Fruit fly (Drosophila melanogaster) whole organism: Measurements from ENCODE around the gene CG15209.

Experiments
- CG8478 ChIP-seq: fragments of >200 bp; optimal IDR thresholded peaks from 2 replicates; lab custom pipeline; 2018; ENCODE audit warnings: inconsistent platforms
- Dll ChIP-seq: fragments of >200 bp; optimal IDR thresholded peaks from 2 replicates; lab custom pipeline; 2017
- EcR ChIP-seq, 2 experiments: fragments of >200 bp; optimal IDR thresholded peaks; 2 replicates each; lab custom pipeline; 2017; ENCODE audit warnings: missing biosample characterization in 2 of 2, missing genetic modification characterization in 2 of 2, missing genetic modification reagents in 2 of 2
- pan ChIP-seq: fragments of >200 bp; optimal IDR thresholded peaks from 2 replicates; lab custom pipeline; 2017
- psq ChIP-seq: fragments of >200 bp; optimal IDR thresholded peaks from 2 replicates; lab custom pipeline; 2017
- usp ChIP-seq: fragments of >200 bp; optimal IDR thresholded peaks from 2 replicates; lab custom pipeline; 2017; ENCODE audit warnings: missing biosample characterization, missing genetic modification characterization, mixed read lengths

Gene CG15209

DNA sequence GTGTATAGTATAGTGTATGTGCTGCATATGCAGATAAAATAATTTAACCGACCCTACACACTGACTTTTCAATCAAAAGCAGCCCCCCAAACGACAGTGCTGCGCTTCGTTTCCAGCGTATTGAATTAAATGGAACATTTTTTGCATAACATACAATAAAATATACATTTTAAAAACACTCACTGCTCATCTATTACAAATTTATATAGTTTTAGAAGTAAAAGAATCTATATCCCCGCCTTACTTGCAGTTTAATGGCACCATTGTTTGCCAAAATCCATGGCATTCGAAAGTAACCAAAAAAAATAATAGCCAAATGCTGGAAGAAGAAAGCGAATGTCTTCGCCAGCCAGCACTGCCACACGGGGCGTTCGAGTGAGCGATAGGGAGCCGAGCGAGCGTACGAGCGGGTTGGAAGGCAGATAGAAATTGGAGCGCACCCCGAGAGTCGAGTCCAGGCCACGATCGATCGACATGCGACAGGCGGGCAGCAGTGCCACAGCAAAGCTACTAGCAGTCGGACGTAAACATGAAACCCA lies at the start of gene CG15209:
Gene CG15209 (plus strand): TSS at position 489 of the 539 bp plus-strand sequence.
- TF ChIP-seq pan (no peak), Dll (lab: Kevin White, UChicago) (no peak), EcR (GFP tag; optimal IDR thresholded peaks at IDR 0.05; lab: Kevin White, UChicago) (no peak), CG8478 (lab: Kevin White, UChicago) (no peak), usp (GFP tag; lab: Kevin White, UChicago) (no peak), psq (lab: Kevin White, UChicago) (no peak)

DNA sequence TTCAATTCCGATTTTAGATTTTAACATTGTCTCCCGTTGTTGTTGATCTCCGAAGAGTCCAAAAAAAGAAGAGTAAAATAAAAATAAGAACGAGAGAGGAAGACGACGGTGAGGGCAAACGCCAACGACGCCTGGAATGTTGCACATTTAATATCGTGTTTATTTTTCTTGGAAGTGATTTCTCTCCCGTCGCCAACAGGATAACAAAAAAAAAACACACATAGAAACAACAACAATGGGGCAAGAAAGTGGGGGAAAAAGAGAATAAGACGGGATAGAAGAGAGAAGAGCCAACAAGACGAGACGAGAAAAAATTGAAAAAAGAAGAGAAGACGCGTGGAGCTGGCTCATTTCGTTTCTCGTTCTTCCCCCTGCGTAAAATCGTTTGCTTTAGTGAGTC lies 41.0 kb upstream of the CG15209 start:
- TF ChIP-seq pan: no peak
- TF ChIP-seq usp (GFP tag; lab: Kevin White, UChicago): no peak
- no peak for TF ChIP-seq EcR (GFP tag; optimal IDR thresholded peaks at IDR 0.05; lab: Kevin White, UChicago)
- no peak for TF ChIP-seq Dll (lab: Kevin White, UChicago)
- no peak for TF ChIP-seq psq (lab: Kevin White, UChicago)
- TF ChIP-seq CG8478 (lab: Kevin White, UChicago): no peak

DNA sequence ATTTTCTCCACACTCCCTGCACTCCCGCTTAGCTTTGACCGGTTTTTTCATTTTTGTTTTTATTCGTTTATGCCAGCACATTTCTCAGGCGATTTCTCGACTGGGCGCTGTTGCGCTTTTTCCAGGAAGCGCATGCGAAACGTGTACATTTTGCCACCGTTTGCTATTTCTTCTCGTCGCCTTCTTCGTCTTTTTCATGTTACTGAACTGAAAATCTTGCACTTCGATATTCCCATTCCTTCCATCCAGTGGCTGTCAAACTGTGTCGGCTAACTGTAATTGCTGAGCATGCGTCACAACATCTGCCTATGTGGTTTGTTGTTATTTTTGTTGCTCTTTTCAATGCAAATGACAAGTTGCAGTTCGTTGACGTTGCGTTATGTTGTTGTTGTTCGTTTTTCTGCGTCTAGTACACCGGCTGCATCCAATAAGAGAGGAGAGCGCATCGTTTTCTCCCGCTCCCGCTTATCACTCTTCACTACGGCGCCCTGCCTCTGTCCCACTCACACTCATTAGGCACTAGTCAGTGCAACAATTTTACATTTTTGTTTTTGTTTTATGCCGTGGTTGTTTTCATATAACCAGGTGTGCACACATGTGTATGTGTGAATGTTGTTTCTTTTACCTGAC lies 40.1 kb upstream of the CG15209 start:
- TF ChIP-seq EcR (GFP tag; optimal IDR thresholded peaks at IDR 0.05; lab: Kevin White, UChicago) (peak in 1 of 2 experiments; percentile 93), psq (lab: Kevin White, UChicago) (no peak)

DNA sequence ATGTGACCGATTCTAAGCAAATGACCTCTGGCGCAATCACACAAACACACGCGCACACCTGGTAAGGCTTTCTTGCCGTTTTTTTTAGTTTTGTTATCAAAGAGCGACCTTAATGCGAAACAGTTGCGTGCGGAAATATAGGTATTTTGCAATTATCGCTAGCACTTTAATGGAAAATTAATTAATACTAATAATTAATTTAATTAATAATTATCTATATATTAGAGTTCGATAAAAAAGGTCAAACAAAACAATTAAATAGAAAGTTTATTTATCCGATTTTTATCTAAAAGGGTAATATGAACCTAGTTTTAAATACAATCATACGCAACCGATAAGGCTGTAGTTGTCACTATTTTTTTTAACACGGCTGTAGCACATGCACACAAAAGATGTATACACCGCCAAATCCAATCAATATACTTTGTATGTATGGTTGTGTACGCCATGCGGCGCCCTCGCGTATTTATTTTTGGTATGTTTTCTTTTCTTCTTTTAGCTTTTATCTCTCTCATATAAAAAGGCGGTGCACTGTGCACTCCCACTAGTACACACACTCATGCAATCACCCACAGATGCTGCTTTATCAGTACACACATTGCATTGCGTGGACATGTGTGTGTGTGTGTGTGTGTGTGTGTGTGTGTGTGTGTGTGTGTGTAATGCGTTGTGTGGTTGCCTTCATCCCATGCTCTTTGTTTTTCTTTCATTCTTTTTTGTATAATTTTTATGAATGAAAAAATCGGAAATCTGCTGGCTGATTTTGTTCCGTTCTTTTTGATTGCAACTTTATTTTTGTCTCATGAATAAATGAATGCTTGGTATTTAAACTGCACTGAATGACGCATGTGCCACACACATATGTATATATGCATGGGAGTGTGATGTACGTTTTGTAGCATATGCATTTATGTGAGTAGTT lies 39.3 kb upstream of the CG15209 start:
- TF ChIP-seq EcR (GFP tag; optimal IDR thresholded peaks at IDR 0.05; lab: Kevin White, UChicago): no peak
- TF ChIP-seq usp (GFP tag; lab: Kevin White, UChicago): no peak
- no peak for TF ChIP-seq Dll (lab: Kevin White, UChicago)
- TF ChIP-seq CG8478 (lab: Kevin White, UChicago): no peak

DNA sequence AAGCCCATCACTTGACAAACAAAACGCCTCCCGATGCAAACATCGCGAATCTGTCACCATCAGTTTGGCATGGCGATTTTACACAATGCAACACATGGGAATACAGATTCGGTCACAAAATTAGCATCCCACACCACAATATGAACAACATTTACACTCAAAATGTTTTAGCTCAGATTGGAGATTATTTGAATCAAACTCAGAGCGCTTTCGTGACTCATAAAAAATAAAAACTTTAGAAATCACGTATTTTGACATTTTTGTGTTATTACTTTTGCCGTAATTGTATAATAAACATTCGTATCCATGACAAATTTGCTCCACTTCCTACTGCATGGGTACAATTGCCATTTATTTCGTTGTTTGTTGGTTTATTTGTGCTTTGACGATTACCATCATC lies 38.0 kb upstream of the CG15209 start:
- no peak for TF ChIP-seq usp (GFP tag; lab: Kevin White, UChicago)
- no peak for TF ChIP-seq pan
- no peak for TF ChIP-seq CG8478 (lab: Kevin White, UChicago)
- TF ChIP-seq Dll (lab: Kevin White, UChicago): no peak
- TF ChIP-seq EcR (GFP tag; optimal IDR thresholded peaks at IDR 0.05; lab: Kevin White, UChicago): no peak
- TF ChIP-seq psq (lab: Kevin White, UChicago): no peak

DNA sequence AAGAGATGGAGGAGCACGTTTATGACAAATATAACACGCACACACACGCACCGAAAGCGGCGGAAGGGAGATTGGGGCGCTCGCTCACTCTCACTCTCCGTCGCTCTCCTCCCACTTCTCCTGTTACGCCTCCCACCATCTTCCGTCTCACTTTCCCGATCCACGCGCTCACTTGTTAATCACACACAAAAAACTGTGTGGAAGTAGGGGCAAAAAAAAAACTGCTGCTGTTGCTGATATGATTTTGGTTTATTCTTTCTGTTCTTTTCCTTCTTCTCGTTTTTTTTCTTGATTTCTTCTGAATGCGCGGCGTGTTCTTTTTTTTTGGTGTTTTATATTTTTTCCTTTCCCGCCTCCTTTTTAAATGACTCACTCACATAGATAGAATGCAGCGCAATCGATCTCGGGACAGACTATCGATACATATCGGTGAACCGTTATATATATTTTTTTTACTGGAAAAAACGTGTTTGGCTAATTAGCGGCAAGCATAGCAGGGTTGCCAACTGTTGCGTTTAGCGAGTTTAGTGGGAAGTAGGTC lies 36.3 kb upstream of the CG15209 start:
- TF ChIP-seq Dll (lab: Kevin White, UChicago): peak; percentile 71
- no peak for TF ChIP-seq psq (lab: Kevin White, UChicago)
- TF ChIP-seq EcR (GFP tag; optimal IDR thresholded peaks at IDR 0.05; lab: Kevin White, UChicago): no peak
- no peak for TF ChIP-seq pan

DNA sequence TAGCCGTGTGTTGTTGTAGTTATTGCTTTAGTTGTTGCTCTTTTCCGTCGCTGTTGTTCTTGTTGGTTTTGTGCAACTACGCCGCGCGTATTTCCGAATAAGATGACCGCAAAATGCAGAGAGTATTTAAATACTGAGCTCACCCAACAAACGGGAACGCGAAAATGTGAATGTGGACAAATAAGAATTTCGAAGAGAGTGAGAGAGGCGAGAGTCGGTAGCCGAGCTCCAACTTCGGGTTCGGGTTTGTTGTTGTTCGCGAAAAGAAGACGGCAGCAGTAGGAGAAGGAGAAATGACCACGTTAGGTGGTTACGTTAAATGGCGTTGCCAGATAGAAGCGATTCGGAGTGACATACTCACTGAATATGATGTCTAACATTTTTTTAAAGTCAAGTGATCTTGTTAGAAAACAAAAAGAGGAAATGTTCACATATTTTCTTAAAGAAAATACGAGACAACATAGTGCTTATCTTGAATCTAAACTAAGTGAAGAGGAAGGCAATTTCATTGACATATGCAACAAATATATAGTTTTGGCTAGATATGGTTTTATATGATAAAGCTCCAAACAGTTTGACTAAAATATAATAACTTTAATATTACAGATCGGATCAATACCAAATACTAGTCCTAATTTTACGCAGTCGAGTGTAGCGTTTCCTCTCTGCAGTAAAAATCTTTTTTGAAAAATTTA lies 35.1 kb upstream of the CG15209 start:
- TF ChIP-seq Dll (lab: Kevin White, UChicago) (peak; percentile 47), CG8478 (lab: Kevin White, UChicago) (no peak)

DNA sequence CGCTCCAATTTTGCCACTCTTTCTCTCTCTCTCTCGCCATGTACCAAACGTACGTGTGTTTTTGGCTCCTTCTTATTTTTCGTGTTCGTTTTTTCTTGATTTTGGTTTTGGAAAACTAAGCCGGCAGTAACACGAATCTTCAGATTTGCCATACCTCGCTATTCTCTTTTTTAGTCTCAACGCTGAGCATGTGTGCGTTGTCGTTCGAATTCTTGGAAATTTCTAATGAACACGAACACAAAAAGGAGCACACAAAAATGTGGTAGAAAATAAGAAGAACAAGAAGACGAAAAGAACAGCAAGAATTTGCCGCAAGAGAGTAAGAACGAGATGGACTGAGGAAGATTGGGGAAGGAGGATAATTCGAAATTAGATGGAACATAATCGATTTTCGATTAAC lies 33.3 kb upstream of the CG15209 start:
- TF ChIP-seq CG8478 (lab: Kevin White, UChicago) (no peak), pan (no peak), Dll (lab: Kevin White, UChicago) (no peak), EcR (GFP tag; optimal IDR thresholded peaks at IDR 0.05; lab: Kevin White, UChicago) (no peak), psq (lab: Kevin White, UChicago) (no peak), usp (GFP tag; lab: Kevin White, UChicago) (no peak)

DNA sequence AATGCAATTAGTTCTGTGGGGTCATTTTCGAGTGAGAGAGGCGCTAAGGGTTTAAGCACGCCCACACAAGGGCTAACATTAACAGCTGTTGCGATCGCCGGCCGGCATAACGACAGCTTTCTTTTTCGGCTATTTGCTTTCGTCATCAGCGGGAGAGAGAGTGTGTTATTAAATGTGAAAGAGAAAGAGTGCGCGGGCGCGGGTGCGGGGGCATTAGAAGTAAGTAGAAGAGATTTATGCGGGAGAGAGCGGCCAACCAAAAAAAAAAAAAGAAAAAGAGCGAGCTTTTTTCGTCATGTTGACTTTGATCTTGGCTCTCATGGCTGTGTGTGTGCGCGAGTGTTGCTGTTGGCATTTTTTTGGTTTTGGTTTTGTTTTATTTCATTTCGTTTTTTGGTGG lies 27.9 kb upstream of the CG15209 start:
- TF ChIP-seq pan (no peak), CG8478 (lab: Kevin White, UChicago) (no peak), Dll (lab: Kevin White, UChicago) (peak; percentile 27), psq (lab: Kevin White, UChicago) (no peak), EcR (GFP tag; optimal IDR thresholded peaks at IDR 0.05; lab: Kevin White, UChicago) (no peak)

DNA sequence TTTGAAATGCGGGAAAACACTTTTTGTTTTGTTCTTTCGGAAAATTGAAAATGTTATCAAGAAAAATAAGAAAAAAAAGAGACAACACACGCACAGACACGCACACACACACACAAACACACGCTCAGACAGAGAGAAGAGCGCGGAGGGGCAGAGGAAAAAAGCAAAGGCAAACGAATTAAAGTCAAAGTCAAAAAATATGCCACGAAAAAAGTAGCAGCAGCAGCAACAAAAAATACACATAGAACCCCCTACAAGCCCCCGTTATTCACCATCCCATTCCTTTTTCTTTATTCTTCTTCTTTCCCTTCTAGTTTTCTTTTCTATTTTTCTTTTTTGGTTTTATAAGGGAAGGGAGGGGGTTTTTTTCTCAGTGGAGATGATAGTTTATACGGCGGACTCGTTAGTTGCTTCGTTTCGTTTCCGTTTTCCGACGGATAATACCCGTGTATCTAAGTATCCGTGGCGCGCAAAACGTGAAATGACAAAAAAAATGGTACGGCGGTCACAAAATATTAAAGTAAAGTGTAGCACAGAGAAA lies 27.1 kb upstream of the CG15209 start:
- no peak for TF ChIP-seq Dll (lab: Kevin White, UChicago)
- no peak for TF ChIP-seq CG8478 (lab: Kevin White, UChicago)
- TF ChIP-seq pan: no peak
- no peak for TF ChIP-seq EcR (GFP tag; optimal IDR thresholded peaks at IDR 0.05; lab: Kevin White, UChicago)
- TF ChIP-seq usp (GFP tag; lab: Kevin White, UChicago): no peak
- TF ChIP-seq psq (lab: Kevin White, UChicago): no peak

DNA sequence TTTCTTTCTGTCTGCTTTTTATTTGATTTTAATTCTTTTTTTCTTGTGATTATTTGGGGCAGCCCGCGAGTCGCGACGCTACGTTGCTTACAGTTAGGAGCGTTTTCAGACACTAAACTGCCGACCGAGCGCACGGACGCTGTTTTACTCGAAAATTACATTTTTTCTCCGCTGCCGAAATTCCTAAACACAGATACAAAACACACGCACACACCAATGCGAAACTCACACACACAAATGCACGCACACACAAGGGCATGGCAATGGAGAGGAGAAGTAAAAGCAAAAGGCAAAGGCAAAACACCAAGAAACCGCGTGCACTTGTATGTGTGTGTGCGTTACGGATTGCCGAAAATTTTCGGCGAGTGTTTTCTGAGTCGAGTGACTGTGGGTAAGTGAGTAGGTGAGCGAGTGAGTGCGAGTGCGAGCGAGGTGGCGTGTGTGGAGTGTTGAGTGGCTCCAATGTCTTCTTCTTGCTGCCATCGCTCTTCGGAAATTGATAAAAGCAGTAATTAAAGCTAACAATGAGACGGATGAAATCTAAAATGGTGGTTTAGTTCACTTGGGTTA lies 26.4 kb upstream of the CG15209 start:
- TF ChIP-seq usp (GFP tag; lab: Kevin White, UChicago): no peak
- TF ChIP-seq EcR (GFP tag; optimal IDR thresholded peaks at IDR 0.05; lab: Kevin White, UChicago): no peak
- peak; percentile 14 for TF ChIP-seq CG8478 (lab: Kevin White, UChicago)
- TF ChIP-seq Dll (lab: Kevin White, UChicago): peak; percentile 36
- no peak for TF ChIP-seq pan
